Worm (Caenorhabditis elegans) whole organism, early embryonic: Measurements from ENCODE around the gene math-48.

ENCODE experiments used
- F13C5.2 ChIP-seq: sonication (generic microtip); optimal IDR thresholded peaks from 2 replicates; lab custom pipeline; 2017; ENCODE audit warnings: mild to moderate bottlenecking, missing genetic modification characterization, inconsistent platforms, missing compliant biosample characterization
- aly-1 ChIP-seq: sonication (generic microtip); optimal IDR thresholded peaks from 2 replicates; lab custom pipeline; 2016; ENCODE audit warnings: missing genetic modification characterization, missing compliant biosample characterization
- ama-1 ChIP-seq: fragments of 150-350 bp; optimal IDR thresholded peaks from 2 replicates; lab custom pipeline; 2014
- ceh-13 ChIP-seq: fragments of 200-800 bp; sonication (Bioruptor generic); optimal IDR thresholded peaks from 2 replicates; lab custom pipeline; 2018; ENCODE audit warnings: mild to moderate bottlenecking, missing genetic modification characterization, missing compliant biosample characterization
- ceh-36 ChIP-seq: sonication (generic microtip); optimal IDR thresholded peaks from 2 replicates; lab custom pipeline; 2016; ENCODE audit warnings: missing genetic modification characterization, inconsistent platforms, missing compliant biosample characterization
- ets-7 ChIP-seq: sonication (generic microtip); optimal IDR thresholded peaks from 2 replicates; lab custom pipeline; 2016; ENCODE audit warnings: missing genotype, missing genetic modification characterization, missing compliant biosample characterization
- flt-1 ChIP-seq: fragments of 200-800 bp; sonication (Bioruptor generic); IDR thresholded peaks from 2 replicates; pipeline ENCODE4 v1.3.6; 2022; ENCODE audit warnings: missing genetic modification characterization, missing compliant biosample characterization
- hmbx-1 ChIP-seq: sonication (generic microtip); optimal IDR thresholded peaks from 2 replicates; lab custom pipeline; 2016; ENCODE audit warnings: mild to moderate bottlenecking, missing genetic modification characterization, missing compliant biosample characterization
- hmg-4 ChIP-seq: fragments of 200-800 bp; sonication (Bioruptor generic); optimal IDR thresholded peaks from 2 replicates; lab custom pipeline; 2018; ENCODE audit warnings: mild to moderate bottlenecking, missing genetic modification characterization, missing compliant biosample characterization
- hnd-1 ChIP-seq: sonication (generic microtip); optimal IDR thresholded peaks from 2 replicates; lab custom pipeline; 2016; ENCODE audit warnings: missing genetic modification characterization, missing compliant biosample characterization
- pes-1 ChIP-seq: fragments of 200-800 bp; sonication (Bioruptor generic); IDR thresholded peaks from 2 replicates; pipeline ENCODE4 v1.3.6; 2022; ENCODE audit warnings: missing genetic modification reagents, missing genetic modification characterization, missing compliant biosample characterization
- sea-1 ChIP-seq: fragments of 200-800 bp; sonication (Bioruptor generic); conservative IDR thresholded peaks from 2 replicates; pipeline ENCODE4 v1.3.6; 2022; ENCODE audit warnings: missing genetic modification characterization, missing compliant biosample characterization
- tbx-11 ChIP-seq: fragments of 200-800 bp; sonication (Bioruptor generic); IDR thresholded peaks from 2 replicates; pipeline ENCODE4 v1.3.6; 2022; ENCODE audit warnings: missing genetic modification characterization, missing compliant biosample characterization
- tra-4 ChIP-seq: sonication (generic microtip); optimal IDR thresholded peaks from 2 replicates; lab custom pipeline; 2017; ENCODE audit warnings: missing genetic modification characterization, missing compliant biosample characterization

- TF ChIP-seq sea-1 (GFP tag; lab: Robert Waterston, UW) (no peak), tbx-11 (no peak), ama-1 (lab: Kevin White, UChicago) (no peak), ets-7 (tag; lab: Kevin White, UChicago) (no peak), aly-1 (tag; lab: Kevin White, UChicago) (no peak), pes-1 (GFP tag; lab: Robert Waterston, UW) (no peak), hmg-4 (GFP tag; lab: Kevin White, UChicago) (no peak), flt-1 (GFP tag; lab: Robert Waterston, UW) (no peak), F13C5.2 (tag; lab: Kevin White, UChicago) (no peak), hmbx-1 (tag; lab: Kevin White, UChicago) (no peak), tra-4 (no peak), ceh-36 (tag; lab: Kevin White, UChicago) (no peak), hnd-1 (no peak), ceh-13 (GFP tag; lab: Kevin White, UChicago) (no peak)
These were observed 1.2 kb downstream of the math-48 start, which contains the start of gene ZK250.14 for ce11 chrII:1945093-1945492.
